Worm (Caenorhabditis elegans) whole organism, L1 larva: ENCODE data around the gene coh-1.

Source experiments
- C04F5.9 ChIP-seq: sonication (generic microtip); optimal IDR thresholded peaks from 2 replicates; lab custom pipeline; 2016; ENCODE audit warnings: missing genetic modification characterization, missing compliant biosample characterization
- C16A3.4 ChIP-seq: fragments of 150-350 bp; optimal IDR thresholded peaks from 2 replicates; lab custom pipeline; 2014; ENCODE audit warnings: missing biosample characterization, missing genetic modification characterization
- F16B12.6 ChIP-seq: fragments of 150-350 bp; optimal IDR thresholded peaks from 2 replicates; lab custom pipeline; 2014; ENCODE audit warnings: missing biosample characterization, missing genetic modification characterization
- blmp-1 ChIP-seq: fragments of 150-350 bp; optimal IDR thresholded peaks from 2 replicates; lab custom pipeline; 2014; ENCODE audit warnings: missing biosample characterization, missing genetic modification characterization
- ceh-8 ChIP-seq: fragments of 200-800 bp; sonication (Bioruptor generic); optimal IDR thresholded peaks from 2 replicates; lab custom pipeline; 2018; ENCODE audit warnings: mild to moderate bottlenecking, missing genetic modification characterization, moderate library complexity, missing compliant biosample characterization
- ceh-90 ChIP-seq: sonication (generic microtip); optimal IDR thresholded peaks from 2 replicates; lab custom pipeline; 2016; ENCODE audit warnings: missing genetic modification characterization, missing compliant biosample characterization
- dpl-1 ChIP-seq, 3 experiments: fragments of 150-350 bp in 2 of 3; sonication (generic microtip) in 1 of 3; optimal IDR thresholded peaks; 2 replicates each; lab custom pipeline; 2014 to 2017; ENCODE audit warnings: missing biosample characterization in 3 of 3, missing genetic modification characterization in 3 of 3, missing genetic modification reagents in 3 of 3
- efl-1 ChIP-seq, 4 experiments: fragments of 150-350 bp; optimal IDR thresholded peaks in 3 of 4; peaks in 1 of 4; 1 replicate in 1 of 4; 2 replicates in 3 of 4; lab custom pipeline; 2014; ENCODE audit warnings: missing biosample characterization in 2 of 4, missing genetic modification characterization in 2 of 4, missing genetic modification reagents in 2 of 4
- efl-3 ChIP-seq: fragments of 200-800 bp; sonication (Bioruptor generic); optimal IDR thresholded peaks from 2 replicates; lab custom pipeline; 2018; ENCODE audit warnings: mild to moderate bottlenecking, missing genetic modification characterization, missing compliant biosample characterization
- egl-13 ChIP-seq: sonication (generic microtip); optimal IDR thresholded peaks from 2 replicates; lab custom pipeline; 2016; ENCODE audit warnings: missing genotype, missing genetic modification reagents, missing genetic modification characterization, missing compliant biosample characterization
- egl-27 ChIP-seq, 2 experiments: fragments of 150-350 bp in 1 of 2; sonication (generic microtip); optimal IDR thresholded peaks; 3 replicates each; lab custom pipeline; 2017 to 2018; ENCODE audit warnings: missing biosample characterization in 2 of 2, missing genetic modification characterization in 2 of 2, missing genetic modification reagents in 2 of 2
- elt-2 ChIP-seq: sonication (generic microtip); optimal IDR thresholded peaks from 2 replicates; lab custom pipeline; 2016; ENCODE audit warnings: missing genetic modification characterization, mild to moderate bottlenecking, inconsistent platforms, missing compliant biosample characterization, missing genetic modification reagents
- fkh-4 ChIP-seq: sonication (generic microtip); optimal IDR thresholded peaks from 2 replicates; lab custom pipeline; 2016; ENCODE audit warnings: missing compliant biosample characterization, missing genetic modification characterization, borderline replicate concordance
- fkh-8 ChIP-seq: sonication (generic microtip); optimal IDR thresholded peaks from 2 replicates; lab custom pipeline; 2016; ENCODE audit warnings: mild to moderate bottlenecking, missing genetic modification characterization, missing compliant biosample characterization
- grh-1 ChIP-seq: fragments of 200-800 bp; sonication (Bioruptor generic); IDR thresholded peaks from 2 replicates; pipeline ENCODE4 v1.3.6; 2022; ENCODE audit warnings: missing genetic modification reagents, missing genetic modification characterization, missing compliant biosample characterization
- hlh-17 ChIP-seq: fragments of 200-800 bp; sonication (Bioruptor generic); optimal IDR thresholded peaks from 2 replicates; lab custom pipeline; 2018; ENCODE audit warnings: missing genetic modification characterization, mild to moderate bottlenecking, missing compliant biosample characterization, moderate library complexity, borderline replicate concordance
- hlh-4 ChIP-seq: sonication (generic microtip); optimal IDR thresholded peaks from 2 replicates; lab custom pipeline; 2016; ENCODE audit warnings: mild to moderate bottlenecking, missing genetic modification characterization, missing compliant biosample characterization
- irx-1 ChIP-seq: sonication (generic microtip); optimal IDR thresholded peaks from 2 replicates; lab custom pipeline; 2016; ENCODE audit warnings: missing genetic modification characterization, missing compliant biosample characterization
- isw-1 ChIP-seq: fragments of 200-800 bp; sonication (Bioruptor generic); IDR thresholded peaks from 2 replicates; pipeline ENCODE4 v1.3.6; 2022; ENCODE audit warnings: missing genetic modification characterization, missing compliant biosample characterization
- jun-1 ChIP-seq: fragments of 150-350 bp; optimal IDR thresholded peaks from 2 replicates; lab custom pipeline; 2014; ENCODE audit warnings: missing biosample characterization, missing genetic modification reagents, missing genetic modification characterization
- lin-13 ChIP-seq: fragments of 150-350 bp; optimal IDR thresholded peaks from 2 replicates; lab custom pipeline; 2014; ENCODE audit warnings: missing biosample characterization, missing genetic modification reagents, missing genetic modification characterization
- lin-14 ChIP-seq: fragments of 200-800 bp; sonication (Bioruptor generic); optimal IDR thresholded peaks from 2 replicates; lab custom pipeline; 2018; ENCODE audit warnings: mild to moderate bottlenecking, missing genetic modification characterization, moderate library complexity, missing compliant biosample characterization
- lin-15B ChIP-seq: fragments of 150-350 bp; sonication (generic microtip); optimal IDR thresholded peaks from 3 replicates; lab custom pipeline; 2014; ENCODE audit warnings: missing biosample characterization, missing genetic modification characterization
- lin-39 ChIP-seq: fragments of 150-350 bp; optimal IDR thresholded peaks from 2 replicates; lab custom pipeline; 2014; ENCODE audit warnings: missing biosample characterization, missing genetic modification reagents, missing genetic modification characterization
- lir-3 ChIP-seq: sonication (generic microtip); optimal IDR thresholded peaks from 2 replicates; lab custom pipeline; 2016; ENCODE audit warnings: mild to moderate bottlenecking, missing genetic modification characterization, moderate library complexity, missing compliant biosample characterization; ENCODE audit not compliant: poor library complexity
- lsy-2 ChIP-seq, 2 experiments: fragments of 150-350 bp; optimal IDR thresholded peaks; 2 replicates each; lab custom pipeline; 2014; ENCODE audit warnings: missing biosample characterization in 2 of 2, missing genetic modification characterization in 2 of 2
- mab-9 ChIP-seq: fragments of 200-800 bp; sonication (Bioruptor generic); IDR thresholded peaks from 2 replicates; pipeline ENCODE4 v1.3.6; 2022; ENCODE audit warnings: missing genetic modification reagents, missing genetic modification characterization, missing compliant biosample characterization
- mep-1 ChIP-seq: fragments of 150-350 bp; optimal IDR thresholded peaks from 2 replicates; lab custom pipeline; 2014; ENCODE audit warnings: missing biosample characterization, missing genetic modification characterization
- nhr-11 ChIP-seq: fragments of 150-350 bp; optimal IDR thresholded peaks from 2 replicates; lab custom pipeline; 2014; ENCODE audit warnings: missing biosample characterization, missing genetic modification characterization
- nhr-12 ChIP-seq: sonication (generic microtip); optimal IDR thresholded peaks from 2 replicates; lab custom pipeline; 2017; ENCODE audit warnings: missing biosample characterization, missing genetic modification characterization
- nhr-47 ChIP-seq: sonication (generic microtip); optimal IDR thresholded peaks from 2 replicates; lab custom pipeline; 2016; ENCODE audit warnings: mild to moderate bottlenecking, missing genetic modification characterization, moderate library complexity, missing compliant biosample characterization
- nhr-76 ChIP-seq: sonication (generic microtip); optimal IDR thresholded peaks from 2 replicates; lab custom pipeline; 2017; ENCODE audit warnings: missing biosample characterization, missing genetic modification characterization
- nhr-90 ChIP-seq: sonication (generic microtip); optimal IDR thresholded peaks from 2 replicates; lab custom pipeline; 2016; ENCODE audit warnings: mild to moderate bottlenecking, missing genetic modification characterization, missing compliant biosample characterization; ENCODE audit not compliant: poor library complexity
- pag-3 ChIP-seq: sonication (generic microtip); optimal IDR thresholded peaks from 2 replicates; lab custom pipeline; 2017; ENCODE audit warnings: missing genetic modification characterization, mild to moderate bottlenecking, missing compliant biosample characterization, antibody characterized with exemption, borderline replicate concordance; ENCODE audit not compliant: insufficient read depth
- rnt-1 ChIP-seq: sonication (generic microtip); optimal IDR thresholded peaks from 2 replicates; lab custom pipeline; 2016; ENCODE audit warnings: mild to moderate bottlenecking, missing genetic modification characterization, moderate library complexity, missing compliant biosample characterization
- skn-1 ChIP-seq: fragments of 150-350 bp; optimal IDR thresholded peaks from 2 replicates; lab custom pipeline; 2014; ENCODE audit warnings: missing biosample characterization, missing genetic modification characterization
- snpc-4 ChIP-seq: fragments of 150-350 bp; optimal IDR thresholded peaks from 2 replicates; lab custom pipeline; 2014; ENCODE audit warnings: missing biosample characterization, missing genetic modification characterization
- sox-4 ChIP-seq: sonication (generic microtip); optimal IDR thresholded peaks from 2 replicates; lab custom pipeline; 2016; ENCODE audit warnings: missing genetic modification characterization, missing compliant biosample characterization
- sup-37 ChIP-seq: fragments of 200-800 bp; sonication (Bioruptor generic); optimal IDR thresholded peaks from 2 replicates; lab custom pipeline; 2018; ENCODE audit warnings: mild to moderate bottlenecking, missing genetic modification characterization, missing compliant biosample characterization
- swsn-7 ChIP-seq: sonication (generic microtip); optimal IDR thresholded peaks from 2 replicates; lab custom pipeline; 2016; ENCODE audit warnings: missing genetic modification characterization, missing compliant biosample characterization
- tlp-1 ChIP-seq: fragments of 150-350 bp; optimal IDR thresholded peaks from 2 replicates; lab custom pipeline; 2014; ENCODE audit warnings: missing biosample characterization, missing genetic modification characterization
- unc-130 ChIP-seq: fragments of 150-350 bp; optimal IDR thresholded peaks from 2 replicates; lab custom pipeline; 2017; ENCODE audit warnings: missing biosample characterization, missing genetic modification characterization, inconsistent platforms
- unc-86 ChIP-seq: sonication (generic microtip); optimal IDR thresholded peaks from 2 replicates; lab custom pipeline; 2016; ENCODE audit warnings: missing genetic modification characterization, missing compliant biosample characterization
- vab-15 ChIP-seq: sonication (generic microtip); optimal IDR thresholded peaks from 2 replicates; lab custom pipeline; 2017; ENCODE audit warnings: missing genotype, mild to moderate bottlenecking, missing genetic modification characterization, missing compliant biosample characterization
- xbp-1 ChIP-seq: sonication (generic microtip); optimal IDR thresholded peaks from 2 replicates; lab custom pipeline; 2016; ENCODE audit warnings: missing genetic modification characterization, missing compliant biosample characterization
- zip-4 ChIP-seq: fragments of 200-800 bp; sonication (Bioruptor generic); optimal IDR thresholded peaks from 2 replicates; lab custom pipeline; 2018; ENCODE audit warnings: mild to moderate bottlenecking, missing genetic modification characterization, moderate library complexity, missing compliant biosample characterization
- ztf-11 ChIP-seq, 2 experiments: sonication (generic microtip); optimal IDR thresholded peaks; 2 replicates each; lab custom pipeline; 2016 to 2017; ENCODE audit warnings: missing genetic modification characterization in 2 of 2, missing biosample characterization in 1 of 2, missing compliant biosample characterization in 1 of 2
- ztf-4 ChIP-seq: fragments of 150-350 bp; optimal IDR thresholded peaks from 2 replicates; lab custom pipeline; 2014; ENCODE audit warnings: missing biosample characterization, missing genetic modification characterization

The coh-1 gene

ce11 chrX:7493020-7493419 is 18.2 kb upstream of the coh-1 start, which contains the start of gene F48E3.2:
TSS of gene F48E3.2 (minus strand) at chrX:7493120.
- no peak for TF ChIP-seq efl-1 (optimal IDR thresholded peaks at IDR 0.05; lab: Kevin White, UChicago)
- TF ChIP-seq efl-1 (GFP tag; optimal IDR thresholded peaks at IDR 0.05 in 1 of 2; lab: Kevin White, UChicago), result peak in 1 of 2 experiments; percentile 27
- no peak for TF ChIP-seq efl-3

- no peak for TF ChIP-seq irx-1 (tag; lab: Kevin White, UChicago)
- peak; percentile 58 for TF ChIP-seq lin-14
Observed at ce11 chrX:7491521-7491920, 16.7 kb upstream of the coh-1 start.

- TF ChIP-seq F16B12.6 (tag; lab: Kevin White, UChicago), result no peak
- TF ChIP-seq dpl-1 (GFP tag; optimal IDR thresholded peaks at IDR 0.05; lab: Kevin White, UChicago), result peak in 1 of 3 experiments; percentile 5
- peak in 1 of 2 experiments; percentile 18 for TF ChIP-seq lsy-2 (tag; optimal IDR thresholded peaks at IDR 0.05; lab: Kevin White, UChicago)
- TF ChIP-seq nhr-90 (tag; lab: Kevin White, UChicago), result no peak
- TF ChIP-seq ceh-8, result no peak
- TF ChIP-seq rnt-1 (tag; lab: Kevin White, UChicago), result peak; percentile 69
- peak; percentile 58 for TF ChIP-seq mep-1 (tag; lab: Kevin White, UChicago)
- no peak for TF ChIP-seq isw-1 (GFP tag; lab: Robert Waterston, UW)
- TF ChIP-seq efl-1 (optimal IDR thresholded peaks at IDR 0.05; lab: Kevin White, UChicago), result no peak
- no peak for TF ChIP-seq efl-1 (GFP tag; optimal IDR thresholded peaks at IDR 0.05 in 1 of 2; lab: Kevin White, UChicago)
- TF ChIP-seq sox-4 (tag; lab: Kevin White, UChicago), result no peak
- TF ChIP-seq irx-1 (tag; lab: Kevin White, UChicago), result no peak
- no peak for TF ChIP-seq hlh-4 (tag; lab: Kevin White, UChicago)
- no peak for TF ChIP-seq jun-1 (tag; lab: Kevin White, UChicago)
- no peak for TF ChIP-seq fkh-4 (tag; lab: Kevin White, UChicago)
- TF ChIP-seq nhr-76, result no peak
- no peak for TF ChIP-seq lin-13 (GFP tag; lab: Kevin White, UChicago)
- TF ChIP-seq egl-27 (tag; optimal IDR thresholded peaks at IDR 0.05; lab: Kevin White, UChicago), result no peak
- no peak for TF ChIP-seq ztf-11 (tag; optimal IDR thresholded peaks at IDR 0.05; lab: Kevin White, UChicago)
- no peak for TF ChIP-seq lin-39 (tag; lab: Kevin White, UChicago)
- TF ChIP-seq tlp-1 (tag; lab: Kevin White, UChicago), result no peak
- no peak for TF ChIP-seq zip-4 (GFP tag; lab: Kevin White, UChicago)
- TF ChIP-seq fkh-8 (tag; lab: Kevin White, UChicago), result no peak
- TF ChIP-seq elt-2 (tag; lab: Kevin White, UChicago), result no peak
- no peak for TF ChIP-seq snpc-4 (tag; lab: Kevin White, UChicago)
- no peak for TF ChIP-seq C04F5.9 (tag; lab: Kevin White, UChicago)
- TF ChIP-seq blmp-1 (tag; lab: Kevin White, UChicago), result peak; percentile 66
- no peak for TF ChIP-seq xbp-1 (tag; lab: Kevin White, UChicago)
- no peak for TF ChIP-seq lir-3 (tag; lab: Kevin White, UChicago)
- peak; percentile 21 for TF ChIP-seq skn-1
- no peak for TF ChIP-seq pag-3 (tag; lab: Kevin White, UChicago)
- peak; percentile 13 for TF ChIP-seq nhr-47 (tag; lab: Kevin White, UChicago)
- no peak for TF ChIP-seq ceh-90
- TF ChIP-seq vab-15 (tag; lab: Kevin White, UChicago), result no peak
- TF ChIP-seq hlh-17, result no peak
- TF ChIP-seq C16A3.4 (tag; lab: Kevin White, UChicago), result peak; percentile 2
- no peak for TF ChIP-seq nhr-12 (tag; lab: Kevin White, UChicago)
- no peak for TF ChIP-seq swsn-7 (tag; lab: Kevin White, UChicago)
- peak; percentile 43 for TF ChIP-seq unc-86 (tag; lab: Kevin White, UChicago)
- peak; percentile 25 for TF ChIP-seq unc-130 (tag; lab: Kevin White, UChicago)
- no peak for TF ChIP-seq lin-15B
- no peak for TF ChIP-seq grh-1 (GFP tag; lab: Robert Waterston, UW)
- no peak for TF ChIP-seq ztf-4 (tag; lab: Kevin White, UChicago)
- no peak for TF ChIP-seq sup-37 (GFP tag; lab: Kevin White, UChicago)
- TF ChIP-seq egl-13 (tag; lab: Kevin White, UChicago), result no peak
- TF ChIP-seq nhr-11 (tag; lab: Kevin White, UChicago), result no peak
- TF ChIP-seq mab-9 (GFP tag; lab: Robert Waterston, UW), result no peak
Observed at ce11 chrX:7485748-7486147, 10.9 kb upstream of the coh-1 start, which contains the start of gene gly-12. TSS of gene gly-12 (plus strand) at chrX:7485864.
